ENCODE assay signal across 6 fruit fly cellular contexts in genomic region chr3L:1794943-1795696, dm6.
TF ChIP-seq lines count a peak whose summit lies in the region.

Gene alpha-Spec (minus strand): TSS chr3L:1795328.
Gene dlt (minus strand): TSS chr3L:1795328.
Gene Cdc37 (plus strand): TSS chr3L:1795392.

- TF ChIP-seq CTCF in S2 (optimal IDR thresholded peaks at IDR 0.05; lab: Kevin White, UChicago), result peak; percentile 89 to 92
- peak; percentile 95 for TF ChIP-seq CTCF in whole organism, embryonic (GFP tag; optimal IDR thresholded peaks at IDR 0.05; lab: Kevin White, UChicago)

TF ChIP-seq in whole organism, adult, 20 proteins besides CTCF, POLR2A, EP300 and RAD21 (continues in another document):
- TF ChIP-seq Clk (GFP tag; optimal IDR thresholded peaks at IDR 0.05; lab: Kevin White, UChicago), result no peak
- TF ChIP-seq Crg-1 (GFP tag; optimal IDR thresholded peaks at IDR 0.05; lab: Kevin White, UChicago), result no peak
- TF ChIP-seq CG7101 (tag; optimal IDR thresholded peaks at IDR 0.05; lab: Kevin White, UChicago), result peak; percentile 50
- TF ChIP-seq CG33017 (tag; optimal IDR thresholded peaks at IDR 0.05; lab: Kevin White, UChicago), result peak; percentile 22
- TF ChIP-seq bab1 (GFP tag; optimal IDR thresholded peaks at IDR 0.05; lab: Kevin White, UChicago), result peak; percentile 68
- TF ChIP-seq pad (GFP tag; optimal IDR thresholded peaks at IDR 0.05; lab: Kevin White, UChicago), result no peak
- no peak for TF ChIP-seq CG11617 (GFP tag; optimal IDR thresholded peaks at IDR 0.05; lab: Kevin White, UChicago)
- no peak for TF ChIP-seq CG5204 (GFP tag; optimal IDR thresholded peaks at IDR 0.05; lab: Kevin White, UChicago)
- TF ChIP-seq ovo (GFP tag; optimal IDR thresholded peaks at IDR 0.05; lab: Kevin White, UChicago), result no peak
- TF ChIP-seq CG12768 (GFP tag; optimal IDR thresholded peaks at IDR 0.05; lab: Kevin White, UChicago), result peak; percentile 44
- TF ChIP-seq Hr96 (GFP tag; optimal IDR thresholded peaks at IDR 0.05; lab: Kevin White, UChicago), result no peak
- no peak for TF ChIP-seq kay (GFP tag; lab: Kevin White, UChicago; ENCODE audit: borderline replicate concordance)
- peak; percentile 44 for TF ChIP-seq CG14711 (tag; optimal IDR thresholded peaks at IDR 0.05; lab: Kevin White, UChicago)
- TF ChIP-seq tj (GFP tag; optimal IDR thresholded peaks at IDR 0.05; lab: Kevin White, UChicago), result no peak
- no peak for TF ChIP-seq CG7045 (GFP tag; optimal IDR thresholded peaks at IDR 0.05; lab: Kevin White, UChicago)
- peak; percentile 15 for TF ChIP-seq cic (GFP tag; optimal IDR thresholded peaks at IDR 0.05; lab: Kevin White, UChicago)
- TF ChIP-seq CG1620 (GFP tag; optimal IDR thresholded peaks at IDR 0.05; lab: Kevin White, UChicago), result no peak
- TF ChIP-seq Mnt (GFP tag; optimal IDR thresholded peaks at IDR 0.05; lab: Kevin White, UChicago), result peak; percentile 16

TF ChIP-seq in whole organism, embryonic, 481 proteins besides CTCF, POLR2A, EP300 and RAD21 (continues in another document):
- TF ChIP-seq CG13894 (tag; optimal IDR thresholded peaks at IDR 0.05; lab: Kevin White, UChicago), result no peak
- no peak for TF ChIP-seq twi (tag; optimal IDR thresholded peaks at IDR 0.05; lab: Kevin White, UChicago)
- TF ChIP-seq Dip2 (GFP tag; IDR thresholded peaks at IDR 0.05; lab: Robert Waterston, UW), result no peak
- no peak for TF ChIP-seq CG14965 (GFP tag; optimal IDR thresholded peaks at IDR 0.05; lab: Kevin White, UChicago; ENCODE audit: borderline replicate concordance)
- no peak for TF ChIP-seq Lpt (GFP tag; optimal IDR thresholded peaks at IDR 0.05; lab: Kevin White, UChicago)
- TF ChIP-seq unpg (GFP tag; optimal IDR thresholded peaks at IDR 0.05; lab: Kevin White, UChicago), result no peak
- no peak for TF ChIP-seq CG12071 (GFP tag; optimal IDR thresholded peaks at IDR 0.05; lab: Kevin White, UChicago)
- no peak for TF ChIP-seq CG18476 (GFP tag; optimal IDR thresholded peaks at IDR 0.05; lab: Kevin White, UChicago)
- no peak for TF ChIP-seq CG10959 (GFP tag; IDR thresholded peaks at IDR 0.05; lab: Robert Waterston, UW)
- TF ChIP-seq nom (GFP tag; optimal IDR thresholded peaks at IDR 0.05; lab: Kevin White, UChicago), result peak; percentile 55
- no peak for TF ChIP-seq CG15696 (tag; optimal IDR thresholded peaks at IDR 0.05; lab: Kevin White, UChicago)
- peak; percentile 35 for TF ChIP-seq Hsf (GFP tag; optimal IDR thresholded peaks at IDR 0.05; lab: Kevin White, UChicago)
- TF ChIP-seq CG8944 (GFP tag; optimal IDR thresholded peaks at IDR 0.05; lab: Kevin White, UChicago), result no peak
- TF ChIP-seq Hmr (GFP tag; optimal IDR thresholded peaks at IDR 0.05; lab: Kevin White, UChicago), result no peak
- TF ChIP-seq usp (GFP tag; optimal IDR thresholded peaks at IDR 0.05; lab: Kevin White, UChicago), result no peak
- peak; percentile 66 for TF ChIP-seq CG42726 (GFP tag; IDR thresholded peaks at IDR 0.05; lab: Robert Waterston, UW; ENCODE audit: partially characterized antibody)
- TF ChIP-seq Neu2 (GFP tag; optimal IDR thresholded peaks at IDR 0.05; lab: Kevin White, UChicago; ENCODE audit: borderline replicate concordance), result no peak
- TF ChIP-seq ase (GFP tag; IDR thresholded peaks at IDR 0.05; lab: Robert Waterston, UW), result no peak
- peak; percentile 20 for TF ChIP-seq CoRest (tag; optimal IDR thresholded peaks at IDR 0.05; lab: Kevin White, UChicago)

TF ChIP-seq in whole organism, prepupa, 60 proteins besides CTCF, POLR2A, EP300 and RAD21 (continues in another document):
- TF ChIP-seq CG1621 (tag; optimal IDR thresholded peaks at IDR 0.05; lab: Kevin White, UChicago) (peak; percentile 42), Ets21C (GFP tag; optimal IDR thresholded peaks at IDR 0.05; lab: Kevin White, UChicago) (no peak), CG8119 (GFP tag; IDR thresholded peaks at IDR 0.05; lab: Robert Waterston, UW) (0 out of 3 replicates have a peak, but pooled peaks have one; percentile 27), Ets96B (tag; optimal IDR thresholded peaks at IDR 0.05; lab: Kevin White, UChicago) (peak; percentile 61), Blimp-1 (GFP tag; optimal IDR thresholded peaks at IDR 0.05; lab: Kevin White, UChicago) (no peak), acj6 (GFP tag; optimal IDR thresholded peaks at IDR 0.05; lab: Kevin White, UChicago) (no peak), salr (GFP tag; optimal IDR thresholded peaks at IDR 0.05; lab: Kevin White, UChicago) (peak in 1 of 2 experiments; percentile 3), CG4318 (GFP tag; optimal IDR thresholded peaks at IDR 0.05; lab: Kevin White, UChicago) (no peak), CG31627 (GFP tag; optimal IDR thresholded peaks at IDR 0.05; lab: Kevin White, UChicago) (peak; percentile 27), lz (GFP tag; optimal IDR thresholded peaks at IDR 0.05; lab: Kevin White, UChicago) (peak; percentile 35), cyc (GFP tag; optimal IDR thresholded peaks at IDR 0.05; lab: Kevin White, UChicago) (peak; percentile 33), Hr38 (GFP tag; optimal IDR thresholded peaks at IDR 0.05; lab: Kevin White, UChicago) (no peak), CG11762 (GFP tag; optimal IDR thresholded peaks at IDR 0.05; lab: Kevin White, UChicago; ENCODE audit: insufficient read depth) (no peak), CG34406 (GFP tag; optimal IDR thresholded peaks at IDR 0.05; lab: Kevin White, UChicago) (no peak), achi (GFP tag; optimal IDR thresholded peaks at IDR 0.05; lab: Kevin White, UChicago) (no peak), Smox (GFP tag; optimal IDR thresholded peaks at IDR 0.05; lab: Kevin White, UChicago) (no peak), CG16779 (tag; optimal IDR thresholded peaks at IDR 0.05; lab: Kevin White, UChicago) (no peak), CG6808 (GFP tag; optimal IDR thresholded peaks at IDR 0.05; lab: Kevin White, UChicago) (no peak), Hr4 (GFP tag; optimal IDR thresholded peaks at IDR 0.05; lab: Kevin White, UChicago) (no peak)

TF ChIP-seq in whole organism, pupa, 21 proteins besides CTCF, POLR2A, EP300 and RAD21:
- TF ChIP-seq CG14655 (GFP tag; optimal IDR thresholded peaks at IDR 0.05; lab: Kevin White, UChicago), result no peak
- no peak for TF ChIP-seq CG8301 (tag; optimal IDR thresholded peaks at IDR 0.05; lab: Kevin White, UChicago)
- peak; percentile 57 for TF ChIP-seq EcR (GFP tag; optimal IDR thresholded peaks at IDR 0.05; lab: Kevin White, UChicago)
- TF ChIP-seq fd96Ca (GFP tag; IDR thresholded peaks at IDR 0.05; lab: Robert Waterston, UW), result 0 out of 3 replicates have a peak, but pooled peaks have one; percentile 4
- no peak for TF ChIP-seq rn (GFP tag; IDR thresholded peaks at IDR 0.05; lab: Robert Waterston, UW)
- peak; percentile 18 for TF ChIP-seq CG15710 (tag; optimal IDR thresholded peaks at IDR 0.05; lab: Kevin White, UChicago)
- TF ChIP-seq gl (tag; optimal IDR thresholded peaks at IDR 0.05; lab: Kevin White, UChicago), result peak; percentile 33
- peak; percentile 48 for TF ChIP-seq CG8159 (tag; optimal IDR thresholded peaks at IDR 0.05; lab: Kevin White, UChicago)
- peak; percentile 17 for TF ChIP-seq CG9948 (tag; optimal IDR thresholded peaks at IDR 0.05; lab: Kevin White, UChicago)
- TF ChIP-seq CG17806 (tag; optimal IDR thresholded peaks at IDR 0.05; lab: Kevin White, UChicago), result peak; percentile 31
- TF ChIP-seq CG12605 (GFP tag; IDR thresholded peaks at IDR 0.05; lab: Robert Waterston, UW), result peak; percentile 60
- TF ChIP-seq Snoo (tag; optimal IDR thresholded peaks at IDR 0.05; lab: Kevin White, UChicago), result peak; percentile 28

TF ChIP-seq in whole organism, wandering third instar larva, 38 proteins besides CTCF, POLR2A, EP300 and RAD21:
- TF ChIP-seq Hr78 (GFP tag; optimal IDR thresholded peaks at IDR 0.05; lab: Kevin White, UChicago) (no peak), rgr (GFP tag; optimal IDR thresholded peaks at IDR 0.05; lab: Kevin White, UChicago) (peak; percentile 20), dl (GFP tag; optimal IDR thresholded peaks at IDR 0.05; lab: Kevin White, UChicago; ENCODE audit: insufficient read depth in 1 of 2, partially characterized antibody in 2 of 2) (no peak), jim (GFP tag; optimal IDR thresholded peaks at IDR 0.05; lab: Kevin White, UChicago) (no peak), tai (GFP tag; optimal IDR thresholded peaks at IDR 0.05; lab: Kevin White, UChicago) (no peak), HLH106 (tag; optimal IDR thresholded peaks at IDR 0.05; lab: Kevin White, UChicago) (peak; percentile 44), Jra (GFP tag; optimal IDR thresholded peaks at IDR 0.05; lab: Kevin White, UChicago) (no peak), CG9705 (GFP tag; optimal IDR thresholded peaks at IDR 0.05; lab: Kevin White, UChicago) (peak; percentile 44), pan (optimal IDR thresholded peaks at IDR 0.05; lab: Kevin White, UChicago) (no peak), woc (GFP tag; optimal IDR thresholded peaks at IDR 0.05; lab: Kevin White, UChicago) (no peak), psq (GFP tag; optimal IDR thresholded peaks at IDR 0.05; lab: Kevin White, UChicago) (peak; percentile 2), dmrt93B (GFP tag; optimal IDR thresholded peaks at IDR 0.05; lab: Kevin White, UChicago) (no peak), OdsH (GFP tag; optimal IDR thresholded peaks at IDR 0.05; lab: Kevin White, UChicago) (peak; percentile 31), Rel (GFP tag; optimal IDR thresholded peaks at IDR 0.05; lab: Kevin White, UChicago) (no peak), Rel (tag; optimal IDR thresholded peaks at IDR 0.05; lab: Kevin White, UChicago) (peak; percentile 53), br (GFP tag; optimal IDR thresholded peaks at IDR 0.05; lab: Kevin White, UChicago) (peak; percentile 35), Abd-B (GFP tag; optimal IDR thresholded peaks at IDR 0.05; lab: Kevin White, UChicago) (no peak), Dif (GFP tag; optimal IDR thresholded peaks at IDR 0.05; lab: Kevin White, UChicago; ENCODE audit: partially characterized antibody) (no peak), Sp1 (GFP tag; optimal IDR thresholded peaks at IDR 0.05; lab: Kevin White, UChicago) (peak; percentile 21), fru (GFP tag; optimal IDR thresholded peaks at IDR 0.05; lab: Kevin White, UChicago) (no peak)
